Fruit fly (Drosophila melanogaster): ENCODE results near the gene Mi-2.

Gene Mi-2

dm6 chr3L:19909234-19910053 is 571 bp downstream of the Mi-2 start (continued):
- no peak for TF ChIP-seq Side (GFP tag; optimal IDR thresholded peaks at IDR 0.05)
- no peak for TF ChIP-seq ind (GFP tag; optimal IDR thresholded peaks at IDR 0.05)
- TF ChIP-seq CG17186 (GFP tag; optimal IDR thresholded peaks at IDR 0.05) = peak; percentile 11
- TF ChIP-seq CG5180 (GFP tag; optimal IDR thresholded peaks at IDR 0.05) = no peak
- no peak for TF ChIP-seq nom (GFP tag; optimal IDR thresholded peaks at IDR 0.05)
- peak; percentile 77 for TF ChIP-seq YL-1 (GFP tag; optimal IDR thresholded peaks at IDR 0.05)
- no peak for TF ChIP-seq sens-2 (GFP tag; IDR thresholded peaks at IDR 0.05)
- peak; percentile 88 for TF ChIP-seq sens (GFP tag)
- no peak for TF ChIP-seq CG6765 (GFP tag; optimal IDR thresholded peaks at IDR 0.05)
- TF ChIP-seq CG2129 (GFP tag; IDR thresholded peaks at IDR 0.05; ENCODE audit: partially characterized antibody) = no peak
- no peak for TF ChIP-seq NC2α (GFP tag; optimal IDR thresholded peaks at IDR 0.05)
- no peak for TF ChIP-seq CG9727 (GFP tag; optimal IDR thresholded peaks at IDR 0.05)
- no peak for TF ChIP-seq CG12236 (GFP tag; optimal IDR thresholded peaks at IDR 0.05)
- TF ChIP-seq Nf-YC (tag; optimal IDR thresholded peaks at IDR 0.05) = peak; percentile 3
- TF ChIP-seq CG1832 (GFP tag; optimal IDR thresholded peaks at IDR 0.05) = no peak
- no peak for TF ChIP-seq CG6683 (GFP tag; optimal IDR thresholded peaks at IDR 0.05)
- no peak for TF ChIP-seq Dad (GFP tag; optimal IDR thresholded peaks at IDR 0.05)
- no peak for TF ChIP-seq Optix (GFP tag; IDR thresholded peaks at IDR 0.05)
- no peak for TF ChIP-seq CG14441 (GFP tag; IDR thresholded peaks at IDR 0.05)
- TF ChIP-seq CG4404 (GFP tag; IDR thresholded peaks at IDR 0.05) = no peak
- no peak for TF ChIP-seq CG43689 (GFP tag; IDR thresholded peaks at IDR 0.05)
- TF ChIP-seq h (optimal IDR thresholded peaks at IDR 0.05) = no peak
- TF ChIP-seq NFAT (GFP tag; IDR thresholded peaks at IDR 0.05) = no peak
- TF ChIP-seq Bgb (GFP tag; IDR thresholded peaks at IDR 0.05; ENCODE audit: partially characterized antibody) = peak; percentile 42; the same call in 1 of the 2 replicates
- peak; percentile 65 for TF ChIP-seq Lhr (GFP tag; optimal IDR thresholded peaks at IDR 0.05)
- TF ChIP-seq CG10274 (GFP tag; optimal IDR thresholded peaks at IDR 0.05) = no peak
- no peak for TF ChIP-seq Dll (GFP tag; IDR thresholded peaks at IDR 0.05; ENCODE audit: partially characterized antibody)
- TF ChIP-seq repo (GFP tag; optimal IDR thresholded peaks at IDR 0.05) = no peak
- no peak for TF ChIP-seq CG6813 (GFP tag; optimal IDR thresholded peaks at IDR 0.05)
- TF ChIP-seq al (GFP tag; IDR thresholded peaks at IDR 0.05) = no peak
- TF ChIP-seq Hr39 (optimal IDR thresholded peaks at IDR 0.05) = no peak
- no peak for TF ChIP-seq shn (GFP tag; optimal IDR thresholded peaks at IDR 0.05)
- no peak for TF ChIP-seq dati (GFP tag; IDR thresholded peaks at IDR 0.05)
- no peak for TF ChIP-seq CG10543 (GFP tag; optimal IDR thresholded peaks at IDR 0.05)
- no peak; the same call in 1 of the 2 replicates for TF ChIP-seq GATAe (GFP tag; conservative IDR thresholded peaks at IDR 0.05)
- peak; percentile 34 for TF ChIP-seq CG17829 (tag; optimal IDR thresholded peaks at IDR 0.05)
- TF ChIP-seq CG11085 (GFP tag; IDR thresholded peaks at IDR 0.05) = no peak
- no peak for TF ChIP-seq CG31388 (GFP tag; optimal IDR thresholded peaks at IDR 0.05)
- no peak for TF ChIP-seq CG14050 (GFP tag; IDR thresholded peaks at IDR 0.05)
- no peak for TF ChIP-seq Oaz (GFP tag; IDR thresholded peaks at IDR 0.05)
- TF ChIP-seq CG4730 (GFP tag; IDR thresholded peaks at IDR 0.05) = no peak
- TF ChIP-seq CG13894 (tag; optimal IDR thresholded peaks at IDR 0.05) = no peak
- TF ChIP-seq CG1647 (GFP tag; optimal IDR thresholded peaks at IDR 0.05) = no peak
- TF ChIP-seq MESR4 (GFP tag; optimal IDR thresholded peaks at IDR 0.05) = peak; percentile 60
- TF ChIP-seq Myb (GFP tag; optimal IDR thresholded peaks at IDR 0.05) = peak; percentile 7
- no peak for TF ChIP-seq CG10565 (GFP tag; optimal IDR thresholded peaks at IDR 0.05)
- TF ChIP-seq HLH3B (GFP tag; IDR thresholded peaks at IDR 0.05) = no peak
- no peak for TF ChIP-seq ash1 (GFP tag; optimal IDR thresholded peaks at IDR 0.05)
- no peak for TF ChIP-seq fu2 (GFP tag; optimal IDR thresholded peaks at IDR 0.05)
- TF ChIP-seq oc (tag; optimal IDR thresholded peaks at IDR 0.05) = no peak
- TF ChIP-seq tna (GFP tag; IDR thresholded peaks at IDR 0.05; ENCODE audit: partially characterized antibody) = no peak

All from whole organism, embryonic.